Worm (Caenorhabditis elegans) whole organism, midembryonic: ENCODE results near the gene grsp-2.

ENCODE experiments used
- T22C8.4 ChIP-seq: fragments of 200-800 bp; sonication (Bioruptor generic); IDR thresholded peaks from 2 replicates; pipeline ENCODE4 v1.3.6; 2022; ENCODE audit warnings: missing genetic modification characterization, missing compliant biosample characterization
- cog-1 ChIP-seq: sonication (generic microtip); optimal IDR thresholded peaks from 2 replicates; lab custom pipeline; 2016; ENCODE audit warnings: missing genetic modification characterization, missing compliant biosample characterization
- flt-1 ChIP-seq: fragments of 200-800 bp; sonication (Bioruptor generic); IDR thresholded peaks from 2 replicates; pipeline ENCODE4 v1.3.6; 2022; ENCODE audit warnings: missing genetic modification characterization, missing compliant biosample characterization
- klf-2 ChIP-seq: fragments of 200-800 bp; sonication (Bioruptor generic); conservative IDR thresholded peaks from 2 replicates; pipeline ENCODE4 v1.3.6; 2022; ENCODE audit warnings: missing genetic modification reagents, missing genetic modification characterization, missing compliant biosample characterization
- med-1 ChIP-seq: sonication (generic microtip); optimal IDR thresholded peaks from 2 replicates; lab custom pipeline; 2017; ENCODE audit warnings: missing genetic modification characterization, mild to moderate bottlenecking, missing compliant biosample characterization, antibody characterized with exemption, missing genetic modification reagents; ENCODE audit not compliant: insufficient read depth
- ref-1 ChIP-seq: fragments of 200-800 bp; sonication (Bioruptor generic); conservative IDR thresholded peaks from 2 replicates; pipeline ENCODE4 v1.3.6; 2022; ENCODE audit warnings: missing genetic modification reagents, missing genetic modification characterization, missing compliant biosample characterization
- tab-1 ChIP-seq: fragments of 200-800 bp; sonication (Bioruptor generic); IDR thresholded peaks from 2 replicates; pipeline ENCODE4 v1.3.6; 2022; ENCODE audit warnings: missing genetic modification characterization, missing compliant biosample characterization
- ztf-23 ChIP-seq: fragments of 200-800 bp; sonication (Bioruptor generic); IDR thresholded peaks from 2 replicates; pipeline ENCODE4 v1.3.6; 2022; ENCODE audit warnings: missing genetic modification reagents, missing genetic modification characterization, missing compliant biosample characterization

ce11 chrIV:8793223-8793622 is 22.9 kb upstream of the grsp-2 start:
- TF ChIP-seq T22C8.4 (GFP tag; lab: Robert Waterston, UW) = no peak
- no peak for TF ChIP-seq med-1
- TF ChIP-seq ztf-23 (GFP tag; lab: Robert Waterston, UW) = no peak
- no peak for TF ChIP-seq klf-2 (GFP tag; lab: Robert Waterston, UW)
- TF ChIP-seq cog-1 (tag; lab: Kevin White, UChicago) = no peak
- TF ChIP-seq flt-1 (GFP tag; lab: Robert Waterston, UW) = no peak
- TF ChIP-seq tab-1 (GFP tag; lab: Robert Waterston, UW) = no peak
- no peak for TF ChIP-seq ref-1 (GFP tag; lab: Robert Waterston, UW)
